Worm (Caenorhabditis elegans) whole organism, L2 larva: ENCODE measurements around the gene zmp-3.

Experiments used
- mdl-1 ChIP-seq, 2 experiments: fragments of 150-350 bp in 1 of 2; sonication (generic microtip) in 1 of 2; optimal IDR thresholded peaks; 2 replicates each; lab custom pipeline; 2017; ENCODE audit warnings: missing biosample characterization in 2 of 2, missing genetic modification characterization in 2 of 2
- nhr-11 ChIP-seq: fragments of 150-350 bp; optimal IDR thresholded peaks from 2 replicates; lab custom pipeline; 2014; ENCODE audit warnings: missing biosample characterization, missing genetic modification characterization

ce11 chrV:2881016-2881415 is 28.4 kb downstream of the zmp-3 start, which contains the start of gene ifc-1:
- TF ChIP-seq mdl-1 (tag; optimal IDR thresholded peaks at IDR 0.05; lab: Kevin White, UChicago) = no peak
- TF ChIP-seq nhr-11 = no peak
